Fruit fly (Drosophila melanogaster): ENCODE measurements around the gene Task6.
A peak's percentile ranks its signal among the peaks of the same experiment; 100 is the strongest.

The Task6 gene

dm6 chr3R:13716827-13717226 is 42.5 kb upstream of the Task6 start (continued):
- TF ChIP-seq Myb (GFP tag; optimal IDR thresholded peaks at IDR 0.05): no peak
- no peak for TF ChIP-seq knrl (GFP tag; IDR thresholded peaks at IDR 0.05; ENCODE audit: partially characterized antibody)
- 0 out of 2 replicates have a peak, but pooled peaks have one; percentile 12 for TF ChIP-seq dimm (GFP tag; IDR thresholded peaks at IDR 0.05)
- TF ChIP-seq Fer2 (tag; optimal IDR thresholded peaks at IDR 0.05): no peak
- no peak for TF ChIP-seq Atf-2 (GFP tag; optimal IDR thresholded peaks at IDR 0.05)
- no peak for TF ChIP-seq sc (optimal IDR thresholded peaks at IDR 0.05)
- no peak for TF ChIP-seq sc (GFP tag; optimal IDR thresholded peaks at IDR 0.05)
- peak; percentile 62 for TF ChIP-seq CG1603 (tag; optimal IDR thresholded peaks at IDR 0.05)
- TF ChIP-seq ci (GFP tag; IDR thresholded peaks at IDR 0.05): peak; percentile 71; the same call in 1 of the 3 replicates
- no peak for TF ChIP-seq klu (GFP tag; IDR thresholded peaks at IDR 0.05)
- no peak for TF ChIP-seq CrebB (tag; optimal IDR thresholded peaks at IDR 0.05)
- no peak for TF ChIP-seq Dref (GFP tag; IDR thresholded peaks at IDR 0.05)
- TF ChIP-seq CG7372 (GFP tag; IDR thresholded peaks at IDR 0.05): 0 out of 2 replicates have a peak, but pooled peaks have one; percentile 29
- no peak for TF ChIP-seq CG16779 (GFP tag; IDR thresholded peaks at IDR 0.05)
- peak; percentile 60 for TF ChIP-seq CG10366 (GFP tag; IDR thresholded peaks at IDR 0.05)
- TF ChIP-seq hkb (optimal IDR thresholded peaks at IDR 0.05): no peak
- TF ChIP-seq hkb (GFP tag; IDR thresholded peaks at IDR 0.05): peak; percentile 78
- TF ChIP-seq hth (optimal IDR thresholded peaks at IDR 0.05): no peak
- peak; percentile 21 for TF ChIP-seq Abd-B (GFP tag; optimal IDR thresholded peaks at IDR 0.05)
- TF ChIP-seq az2 (GFP tag; optimal IDR thresholded peaks at IDR 0.05): no peak

dm6 chr3R:13715674-13716454 is 41.5 kb upstream of the Task6 start:
- TF ChIP-seq repo (GFP tag; optimal IDR thresholded peaks at IDR 0.05) (no peak), CG3163 (GFP tag; optimal IDR thresholded peaks at IDR 0.05) (no peak), pros (GFP tag; optimal IDR thresholded peaks at IDR 0.05) (peak; percentile 97), abd-A (tag; optimal IDR thresholded peaks at IDR 0.05) (peak; percentile 11), CG10274 (GFP tag; optimal IDR thresholded peaks at IDR 0.05) (peak; percentile 44), D19B (GFP tag; optimal IDR thresholded peaks at IDR 0.05) (peak; percentile 68), CG2199 (GFP tag; IDR thresholded peaks at IDR 0.05) (0 out of 3 replicates have a peak, but pooled peaks have one; percentile 24), cg (GFP tag; optimal IDR thresholded peaks at IDR 0.05) (peak; percentile 17), stc (GFP tag; IDR thresholded peaks at IDR 0.05) (no peak), Hmx (GFP tag; optimal IDR thresholded peaks at IDR 0.05) (no peak), bsh (GFP tag; optimal IDR thresholded peaks at IDR 0.05) (peak in 1 of 2 experiments; percentile 28), B-H1 (GFP tag; IDR thresholded peaks at IDR 0.05) (no peak), ac (GFP tag; optimal IDR thresholded peaks at IDR 0.05) (peak; percentile 27), CG12769 (tag; optimal IDR thresholded peaks at IDR 0.05) (peak; percentile 19), insv (GFP tag; optimal IDR thresholded peaks at IDR 0.05) (peak in 1 of 2 experiments; percentile 66), chinmo (GFP tag; IDR thresholded peaks at IDR 0.05; ENCODE audit: partially characterized antibody) (0 out of 4 replicates have a peak, but pooled peaks have one; percentile 38), Deaf1 (tag; optimal IDR thresholded peaks at IDR 0.05) (peak; percentile 4), gcm2 (GFP tag; optimal IDR thresholded peaks at IDR 0.05) (no peak), cad (GFP tag; optimal IDR thresholded peaks at IDR 0.05) (peak; percentile 82), lab (GFP tag; optimal IDR thresholded peaks at IDR 0.05) (no peak), z (GFP tag; IDR thresholded peaks at IDR 0.05) (peak; percentile 88), Eip74EF (GFP tag; optimal IDR thresholded peaks at IDR 0.05) (no peak), D19A (tag; optimal IDR thresholded peaks at IDR 0.05) (peak; percentile 50), Blimp-1 (GFP tag; optimal IDR thresholded peaks at IDR 0.05) (peak; percentile 30), p53 (GFP tag; optimal IDR thresholded peaks at IDR 0.05) (no peak), CG13894 (tag; optimal IDR thresholded peaks at IDR 0.05) (peak; percentile 51), her (GFP tag; optimal IDR thresholded peaks at IDR 0.05) (no peak), Med (GFP tag) (peak; percentile 34), kni (GFP tag; optimal IDR thresholded peaks at IDR 0.05) (peak; percentile 59), nom (GFP tag; optimal IDR thresholded peaks at IDR 0.05) (peak; percentile 85)
